Worm (Caenorhabditis elegans): ENCODE results near the gene K07D4.5.

The K07D4.5 gene

ce11 chrII:3992029-3992428, 33.3 kb downstream of the K07D4.5 start:
- TF ChIP-seq hmg-4 (GFP tag; optimal IDR thresholded peaks at IDR 0.05) (no peak), scrt-1 (GFP tag; IDR thresholded peaks at IDR 0.05) (no peak), ama-1 (optimal IDR thresholded peaks at IDR 0.05) (no peak), ets-7 (tag; optimal IDR thresholded peaks at IDR 0.05) (no peak), B0310.2 (tag; optimal IDR thresholded peaks at IDR 0.05) (no peak), pes-1 (GFP tag; IDR thresholded peaks at IDR 0.05) (no peak), tbx-11 (GFP tag; IDR thresholded peaks at IDR 0.05) (no peak)

- TF ChIP-seq F13C5.2 (tag; optimal IDR thresholded peaks at IDR 0.05): no peak
- TF ChIP-seq hmbx-1 (tag; optimal IDR thresholded peaks at IDR 0.05): no peak
- no peak for TF ChIP-seq ets-7 (tag; optimal IDR thresholded peaks at IDR 0.05)
Measured at ce11 chrII:3990706-3991105, 34.7 kb downstream of the K07D4.5 start.

ce11 chrII:3989627-3990367, 35.6 kb downstream of the K07D4.5 start, which contains the start of gene Y14H12A.2:
Y14H12A.2 (minus strand) TSS chrII:3989677.
- TF ChIP-seq ama-1 (optimal IDR thresholded peaks at IDR 0.05) (no peak), flt-1 (GFP tag; IDR thresholded peaks at IDR 0.05) (no peak), tra-4 (tag; optimal IDR thresholded peaks at IDR 0.05) (no peak)

- no peak for TF ChIP-seq ceh-36 (tag; optimal IDR thresholded peaks at IDR 0.05)
- no peak for TF ChIP-seq F13C5.2 (tag; optimal IDR thresholded peaks at IDR 0.05)
- no peak for TF ChIP-seq ets-7 (tag; optimal IDR thresholded peaks at IDR 0.05)
- TF ChIP-seq ceh-13 (GFP tag; optimal IDR thresholded peaks at IDR 0.05): no peak
- no peak for TF ChIP-seq tra-4 (tag; optimal IDR thresholded peaks at IDR 0.05)
Measured at ce11 chrII:3986906-3987305, 38.5 kb downstream of the K07D4.5 start, which contains the start of gene K10G6.5. K10G6.5 (plus strand) TSS chrII:3987250.

- no peak for TF ChIP-seq scrt-1 (GFP tag; IDR thresholded peaks at IDR 0.05)
- no peak for TF ChIP-seq tbx-37 (GFP tag; conservative IDR thresholded peaks at IDR 0.05)
- peak; percentile 88 for TF ChIP-seq ceh-36 (tag; optimal IDR thresholded peaks at IDR 0.05)
Measured at ce11 chrII:3984242-3984641, 41.1 kb downstream of the K07D4.5 start.

ce11 chrII:3982313-3982712, 43.0 kb downstream of the K07D4.5 start, which contains the start of gene lin-31:
lin-31 (plus strand) TSS chrII:3982549.
- TF ChIP-seq F13C5.2 (tag; optimal IDR thresholded peaks at IDR 0.05) (no peak), tbx-37 (GFP tag; conservative IDR thresholded peaks at IDR 0.05) (no peak), ceh-36 (tag; optimal IDR thresholded peaks at IDR 0.05) (no peak), hnd-1 (tag; optimal IDR thresholded peaks at IDR 0.05) (no peak), sea-1 (GFP tag; conservative IDR thresholded peaks at IDR 0.05) (no peak), hmbx-1 (tag; optimal IDR thresholded peaks at IDR 0.05) (no peak), tbx-11 (GFP tag; IDR thresholded peaks at IDR 0.05) (no peak), ets-7 (tag; optimal IDR thresholded peaks at IDR 0.05) (no peak), flt-1 (GFP tag; IDR thresholded peaks at IDR 0.05) (no peak), ama-1 (optimal IDR thresholded peaks at IDR 0.05) (no peak), scrt-1 (GFP tag; IDR thresholded peaks at IDR 0.05) (no peak), tra-4 (tag; optimal IDR thresholded peaks at IDR 0.05) (no peak), pes-1 (GFP tag; IDR thresholded peaks at IDR 0.05) (no peak), aly-1 (tag; optimal IDR thresholded peaks at IDR 0.05) (no peak)

ce11 chrII:3980373-3980772, 45.0 kb downstream of the K07D4.5 start:
- TF ChIP-seq flt-1 (GFP tag; IDR thresholded peaks at IDR 0.05) (no peak), aly-1 (tag; optimal IDR thresholded peaks at IDR 0.05) (no peak), ama-1 (optimal IDR thresholded peaks at IDR 0.05) (no peak), B0310.2 (tag; optimal IDR thresholded peaks at IDR 0.05) (no peak), ceh-36 (tag; optimal IDR thresholded peaks at IDR 0.05) (no peak), tra-4 (tag; optimal IDR thresholded peaks at IDR 0.05) (no peak)

- TF ChIP-seq pes-1 (GFP tag; IDR thresholded peaks at IDR 0.05): no peak
- no peak for TF ChIP-seq B0310.2 (tag; optimal IDR thresholded peaks at IDR 0.05)
- no peak for TF ChIP-seq ceh-36 (tag; optimal IDR thresholded peaks at IDR 0.05)
- TF ChIP-seq aly-1 (tag; optimal IDR thresholded peaks at IDR 0.05): no peak
- no peak for TF ChIP-seq hnd-1 (tag; optimal IDR thresholded peaks at IDR 0.05)
- no peak for TF ChIP-seq F13C5.2 (tag; optimal IDR thresholded peaks at IDR 0.05)
- no peak for TF ChIP-seq ceh-13 (GFP tag; optimal IDR thresholded peaks at IDR 0.05)
- no peak for TF ChIP-seq tbx-11 (GFP tag; IDR thresholded peaks at IDR 0.05)
- no peak for TF ChIP-seq scrt-1 (GFP tag; IDR thresholded peaks at IDR 0.05)
- no peak for TF ChIP-seq sea-1 (GFP tag; conservative IDR thresholded peaks at IDR 0.05)
- TF ChIP-seq ama-1 (optimal IDR thresholded peaks at IDR 0.05): no peak
- TF ChIP-seq tra-4 (tag; optimal IDR thresholded peaks at IDR 0.05): no peak
- no peak for TF ChIP-seq hmbx-1 (tag; optimal IDR thresholded peaks at IDR 0.05)
- TF ChIP-seq hmg-4 (GFP tag; optimal IDR thresholded peaks at IDR 0.05): no peak
Measured at ce11 chrII:3978198-3978597, 47.2 kb downstream of the K07D4.5 start.

ce11 chrII:3975942-3976341, 49.4 kb downstream of the K07D4.5 start, which contains the start of gene dos-2:
dos-2 (plus strand) TSS chrII:3976242.
- TF ChIP-seq tbx-11 (GFP tag; IDR thresholded peaks at IDR 0.05) (no peak), hmg-4 (GFP tag; optimal IDR thresholded peaks at IDR 0.05) (no peak), ets-7 (tag; optimal IDR thresholded peaks at IDR 0.05) (no peak), flt-1 (GFP tag; IDR thresholded peaks at IDR 0.05) (no peak), sea-1 (GFP tag; conservative IDR thresholded peaks at IDR 0.05) (no peak), ceh-13 (GFP tag; optimal IDR thresholded peaks at IDR 0.05) (no peak), tbx-37 (GFP tag; conservative IDR thresholded peaks at IDR 0.05) (no peak), ceh-36 (tag; optimal IDR thresholded peaks at IDR 0.05) (no peak), aly-1 (tag; optimal IDR thresholded peaks at IDR 0.05) (no peak), hnd-1 (tag; optimal IDR thresholded peaks at IDR 0.05) (no peak), ama-1 (optimal IDR thresholded peaks at IDR 0.05) (no peak), tra-4 (tag; optimal IDR thresholded peaks at IDR 0.05) (no peak), F13C5.2 (tag; optimal IDR thresholded peaks at IDR 0.05) (no peak), B0310.2 (tag; optimal IDR thresholded peaks at IDR 0.05) (no peak), hmbx-1 (tag; optimal IDR thresholded peaks at IDR 0.05) (no peak), pes-1 (GFP tag; IDR thresholded peaks at IDR 0.05) (no peak), scrt-1 (GFP tag; IDR thresholded peaks at IDR 0.05) (no peak)

All from whole organism, early embryonic.